1 fruit fly cellular context compared by ENCODE assay signal in the genomic region with DNA sequence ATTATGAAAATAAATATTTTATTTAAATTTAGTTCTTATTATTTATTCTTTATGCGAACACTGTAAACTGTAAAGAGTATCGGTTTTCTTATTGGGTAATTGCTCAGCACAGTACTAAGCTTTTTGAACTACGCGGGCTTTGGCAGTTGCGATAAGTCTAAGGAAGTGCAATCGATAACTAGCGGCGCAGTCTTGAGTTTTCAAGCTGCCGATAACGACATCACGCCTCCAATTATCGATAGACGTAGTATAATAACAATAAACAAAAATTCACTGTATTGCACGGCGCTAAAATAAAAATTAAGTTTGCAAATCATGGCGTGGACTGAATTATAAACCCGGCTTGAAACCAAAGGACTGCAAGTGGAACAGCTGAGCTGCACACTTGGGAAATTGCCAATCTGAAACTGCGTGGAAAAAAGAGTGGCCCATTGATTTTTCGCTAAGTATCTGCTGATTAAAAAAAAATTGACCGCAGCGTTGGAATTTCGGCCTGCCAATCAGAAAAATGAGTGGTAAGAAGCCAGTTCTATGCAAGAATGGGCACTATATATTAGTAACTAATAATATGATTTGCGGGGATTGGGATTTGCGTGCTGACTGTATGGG.
A peak's percentile ranks its signal among the peaks of the same experiment; 100 is the strongest.
TF ChIP-seq lines count a peak whose summit lies in the region.

A gene (plus strand): TSS at position 224 of the 609 bp plus-strand sequence.

TF ChIP-seq in whole organism, embryonic, 481 proteins besides CTCF, POLR2A, EP300 and RAD21 (continued from another document):
- TF ChIP-seq pho (GFP tag; optimal IDR thresholded peaks at IDR 0.05; lab: Kevin White, UChicago) (no peak), ham (GFP tag; IDR thresholded peaks at IDR 0.05; lab: Robert Waterston, UW) (no peak), so (GFP tag; IDR thresholded peaks at IDR 0.05; lab: Robert Waterston, UW) (no peak), Dad (GFP tag; optimal IDR thresholded peaks at IDR 0.05; lab: Kevin White, UChicago) (no peak), Taf1 (GFP tag; IDR thresholded peaks at IDR 0.05; lab: Robert Waterston, UW) (no peak), CG4854 (GFP tag; optimal IDR thresholded peaks at IDR 0.05; lab: Kevin White, UChicago) (no peak), Dll (GFP tag; IDR thresholded peaks at IDR 0.05; lab: Robert Waterston, UW; ENCODE audit: partially characterized antibody) (peak; percentile 83), CG7839 (tag; optimal IDR thresholded peaks at IDR 0.05; lab: Kevin White, UChicago) (no peak), CG17361 (GFP tag; IDR thresholded peaks at IDR 0.05; lab: Robert Waterston, UW) (no peak), hb (GFP tag; IDR thresholded peaks at IDR 0.05; lab: Robert Waterston, UW; ENCODE audit: partially characterized antibody) (peak; percentile 94), CG4617 (GFP tag; optimal IDR thresholded peaks at IDR 0.05; lab: Kevin White, UChicago; ENCODE audit: borderline replicate concordance) (peak; percentile 74), ERR (GFP tag; optimal IDR thresholded peaks at IDR 0.05; lab: Kevin White, UChicago) (no peak), CG2129 (GFP tag; IDR thresholded peaks at IDR 0.05; lab: Robert Waterston, UW; ENCODE audit: partially characterized antibody) (peak; percentile 48; the same call in 1 of the 2 replicates), Bgb (GFP tag; IDR thresholded peaks at IDR 0.05; lab: Robert Waterston, UW; ENCODE audit: partially characterized antibody) (peak; percentile 92), CG8388 (GFP tag; optimal IDR thresholded peaks at IDR 0.05; lab: Kevin White, UChicago) (no peak), HLH54F (GFP tag; optimal IDR thresholded peaks at IDR 0.05; lab: Kevin White, UChicago) (no peak), Atf-2 (GFP tag; optimal IDR thresholded peaks at IDR 0.05; lab: Kevin White, UChicago) (no peak), ab (GFP tag; optimal IDR thresholded peaks at IDR 0.05; lab: Kevin White, UChicago) (no peak), CG2199 (GFP tag; IDR thresholded peaks at IDR 0.05; lab: Robert Waterston, UW) (no peak), Opbp (GFP tag; IDR thresholded peaks at IDR 0.05; lab: Robert Waterston, UW; ENCODE audit: partially characterized antibody) (peak; percentile 94), Ravus (GFP tag; IDR thresholded peaks at IDR 0.05; lab: Robert Waterston, UW) (no peak), tll (GFP tag; optimal IDR thresholded peaks at IDR 0.05; lab: Kevin White, UChicago) (no peak), Vsx1 (GFP tag; optimal IDR thresholded peaks at IDR 0.05; lab: Kevin White, UChicago) (no peak), pita (GFP tag; optimal IDR thresholded peaks at IDR 0.05; lab: Kevin White, UChicago) (no peak), sob (GFP tag; IDR thresholded peaks at IDR 0.05; lab: Robert Waterston, UW) (no peak), CG11723 (GFP tag; optimal IDR thresholded peaks at IDR 0.05; lab: Kevin White, UChicago) (no peak), CG14710 (tag; optimal IDR thresholded peaks at IDR 0.05; lab: Kevin White, UChicago) (peak; percentile 20), Bdp1 (GFP tag; optimal IDR thresholded peaks at IDR 0.05; lab: Kevin White, UChicago) (no peak), gcm2 (GFP tag; optimal IDR thresholded peaks at IDR 0.05; lab: Kevin White, UChicago) (no peak), caup (GFP tag; optimal IDR thresholded peaks at IDR 0.05; lab: Kevin White, UChicago; ENCODE audit: severe bottlenecking) (no peak), CG8359 (GFP tag; optimal IDR thresholded peaks at IDR 0.05; lab: Kevin White, UChicago; ENCODE audit: borderline replicate concordance) (no peak), CG30020 (tag; optimal IDR thresholded peaks at IDR 0.05; lab: Kevin White, UChicago) (no peak), Max (GFP tag; optimal IDR thresholded peaks at IDR 0.05; lab: Kevin White, UChicago) (no peak), Dfd (GFP tag; optimal IDR thresholded peaks at IDR 0.05; lab: Kevin White, UChicago) (no peak), sima (GFP tag; optimal IDR thresholded peaks at IDR 0.05; lab: Kevin White, UChicago) (no peak), nau (GFP tag; optimal IDR thresholded peaks at IDR 0.05; lab: Kevin White, UChicago) (no peak), CG4282 (GFP tag; optimal IDR thresholded peaks at IDR 0.05; lab: Kevin White, UChicago) (no peak), sna (GFP tag; IDR thresholded peaks at IDR 0.05; lab: Robert Waterston, UW; ENCODE audit: partially characterized antibody) (peak; percentile 87), p53 (GFP tag; optimal IDR thresholded peaks at IDR 0.05; lab: Kevin White, UChicago) (no peak), CG3065 (GFP tag; optimal IDR thresholded peaks at IDR 0.05; lab: Kevin White, UChicago) (peak; percentile 52), Med (GFP tag; lab: Kevin White, UChicago) (peak; percentile 29), pzg (GFP tag; optimal IDR thresholded peaks at IDR 0.05; lab: Kevin White, UChicago) (peak; percentile 57), CG17568 (GFP tag; optimal IDR thresholded peaks at IDR 0.05; lab: Kevin White, UChicago) (no peak), Gsc (GFP tag; IDR thresholded peaks at IDR 0.05; lab: Robert Waterston, UW) (no peak), Hr39 (optimal IDR thresholded peaks at IDR 0.05; lab: Kevin White, UChicago) (no peak), CG1647 (GFP tag; optimal IDR thresholded peaks at IDR 0.05; lab: Kevin White, UChicago) (no peak), tna (GFP tag; IDR thresholded peaks at IDR 0.05; lab: Robert Waterston, UW; ENCODE audit: partially characterized antibody) (peak; percentile 97), inv (GFP tag; IDR thresholded peaks at IDR 0.05; lab: Robert Waterston, UW; ENCODE audit: partially characterized antibody) (peak; percentile 65), Lim3 (GFP tag; IDR thresholded peaks at IDR 0.05; lab: Robert Waterston, UW) (no peak), CG6854 (GFP tag; optimal IDR thresholded peaks at IDR 0.05; lab: Kevin White, UChicago) (no peak), schlank (tag; optimal IDR thresholded peaks at IDR 0.05; lab: Kevin White, UChicago) (no peak), br (optimal IDR thresholded peaks at IDR 0.05; lab: Kevin White, UChicago) (no peak), CG7745 (tag; optimal IDR thresholded peaks at IDR 0.05; lab: Kevin White, UChicago) (no peak), CG13424 (tag; optimal IDR thresholded peaks at IDR 0.05; lab: Kevin White, UChicago) (no peak), dati (GFP tag; IDR thresholded peaks at IDR 0.05; lab: Robert Waterston, UW) (no peak), cas (GFP tag; IDR thresholded peaks at IDR 0.05; lab: Robert Waterston, UW) (no peak), stc (GFP tag; IDR thresholded peaks at IDR 0.05; lab: Robert Waterston, UW) (no peak), dmrt99B (tag; optimal IDR thresholded peaks at IDR 0.05; lab: Kevin White, UChicago) (no peak), sens (GFP tag; lab: Kevin White, UChicago) (peak; percentile 54), Sox102F (GFP tag; optimal IDR thresholded peaks at IDR 0.05; lab: Kevin White, UChicago) (no peak), sens-2 (GFP tag; IDR thresholded peaks at IDR 0.05; lab: Robert Waterston, UW) (no peak), CG6813 (GFP tag; optimal IDR thresholded peaks at IDR 0.05; lab: Kevin White, UChicago) (no peak), CG6765 (GFP tag; optimal IDR thresholded peaks at IDR 0.05; lab: Kevin White, UChicago) (no peak), Dref (GFP tag; IDR thresholded peaks at IDR 0.05; lab: Robert Waterston, UW) (peak; percentile 99), D19A (tag; optimal IDR thresholded peaks at IDR 0.05; lab: Kevin White, UChicago) (no peak), Neu2 (GFP tag; optimal IDR thresholded peaks at IDR 0.05; lab: Kevin White, UChicago; ENCODE audit: borderline replicate concordance) (no peak), BtbVII (GFP tag; optimal IDR thresholded peaks at IDR 0.05; lab: Kevin White, UChicago) (no peak), unc-4 (GFP tag; IDR thresholded peaks at IDR 0.05; lab: Robert Waterston, UW; ENCODE audit: partially characterized antibody) (peak; percentile 73), Trl (optimal IDR thresholded peaks at IDR 0.05; lab: Kevin White, UChicago) (no peak), Trl (GFP tag; optimal IDR thresholded peaks at IDR 0.05; lab: Kevin White, UChicago) (no peak), lilli (GFP tag; optimal IDR thresholded peaks at IDR 0.05; lab: Kevin White, UChicago) (no peak), insv (GFP tag; optimal IDR thresholded peaks at IDR 0.05; lab: Kevin White, UChicago) (no peak), Doc2 (GFP tag; IDR thresholded peaks at IDR 0.05; lab: Robert Waterston, UW) (no peak), HLH4C (GFP tag; IDR thresholded peaks at IDR 0.05; lab: Robert Waterston, UW; ENCODE audit: partially characterized antibody) (peak; percentile 98), Fer3 (tag; optimal IDR thresholded peaks at IDR 0.05; lab: Kevin White, UChicago) (no peak), CG18764 (GFP tag; optimal IDR thresholded peaks at IDR 0.05; lab: Kevin White, UChicago) (no peak), HLHmδ (GFP tag; optimal IDR thresholded peaks at IDR 0.05; lab: Kevin White, UChicago) (no peak), CG3847 (GFP tag; IDR thresholded peaks at IDR 0.05; lab: Robert Waterston, UW) (no peak), Xbp1 (GFP tag; optimal IDR thresholded peaks at IDR 0.05; lab: Kevin White, UChicago) (no peak), CG3407 (GFP tag; optimal IDR thresholded peaks at IDR 0.05; lab: Kevin White, UChicago) (no peak), jing (GFP tag; optimal IDR thresholded peaks at IDR 0.05; lab: Kevin White, UChicago) (no peak), dan (GFP tag; IDR thresholded peaks at IDR 0.05; lab: Robert Waterston, UW) (no peak), gsb (GFP tag; IDR thresholded peaks at IDR 0.05; lab: Robert Waterston, UW) (no peak), CG8089 (GFP tag; optimal IDR thresholded peaks at IDR 0.05; lab: Kevin White, UChicago) (no peak), jumu (GFP tag; optimal IDR thresholded peaks at IDR 0.05; lab: Kevin White, UChicago) (no peak), cg (GFP tag; optimal IDR thresholded peaks at IDR 0.05; lab: Kevin White, UChicago) (no peak), wdn (GFP tag; IDR thresholded peaks at IDR 0.05; lab: Robert Waterston, UW) (no peak), Mrtf (GFP tag; IDR thresholded peaks at IDR 0.05; lab: Robert Waterston, UW) (no peak), Aef1 (GFP tag; IDR thresholded peaks at IDR 0.05; lab: Robert Waterston, UW) (no peak), CG10267 (tag; optimal IDR thresholded peaks at IDR 0.05; lab: Kevin White, UChicago) (peak; percentile 29), gsb-n (tag; optimal IDR thresholded peaks at IDR 0.05; lab: Kevin White, UChicago) (no peak)
